Fruit fly (Drosophila melanogaster): ENCODE measurements around the gene Sys1.

Sys1 gene

DNA sequence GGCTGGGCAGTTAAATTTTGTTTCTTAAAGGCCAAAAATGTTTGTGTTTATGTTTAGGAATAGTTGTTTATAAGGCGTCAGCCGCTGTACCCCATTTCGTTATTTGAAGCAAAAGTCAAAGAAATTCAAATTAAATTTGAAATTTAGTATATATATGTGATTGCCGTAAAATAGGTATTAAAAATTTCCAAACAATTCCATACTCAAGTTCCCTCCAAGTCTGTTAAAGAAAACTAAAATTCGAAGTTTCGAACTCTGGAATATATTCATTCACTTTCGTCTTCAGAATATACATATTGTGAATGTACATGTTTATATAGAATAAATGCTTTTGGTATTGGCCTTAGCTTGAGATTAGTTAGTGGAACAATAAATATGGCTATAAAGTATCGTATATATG is 8.0 kb downstream of the Sys1 start, which contains the start of gene bel:
Gene bel (minus strand): TSS at position 101 of the 400 bp plus-strand sequence.
- TF ChIP-seq CG32264 (GFP tag; optimal IDR thresholded peaks at IDR 0.05) (no peak), N (GFP tag; optimal IDR thresholded peaks at IDR 0.05) (no peak), Hr78 (GFP tag; optimal IDR thresholded peaks at IDR 0.05) (no peak), dsf (GFP tag; optimal IDR thresholded peaks at IDR 0.05; ENCODE audit: borderline replicate concordance) (no peak), pan (optimal IDR thresholded peaks at IDR 0.05) (no peak), Rel (GFP tag; optimal IDR thresholded peaks at IDR 0.05) (no peak), Rel (tag; optimal IDR thresholded peaks at IDR 0.05) (no peak), woc (GFP tag; optimal IDR thresholded peaks at IDR 0.05) (no peak), OdsH (GFP tag; optimal IDR thresholded peaks at IDR 0.05) (no peak), lola (GFP tag; optimal IDR thresholded peaks at IDR 0.05) (no peak), Mio (GFP tag; optimal IDR thresholded peaks at IDR 0.05) (no peak), br (GFP tag; optimal IDR thresholded peaks at IDR 0.05) (no peak), usp (GFP tag; optimal IDR thresholded peaks at IDR 0.05) (no peak), h (GFP tag; optimal IDR thresholded peaks at IDR 0.05) (no peak), dmrt93B (GFP tag; optimal IDR thresholded peaks at IDR 0.05) (no peak), jim (GFP tag; optimal IDR thresholded peaks at IDR 0.05) (no peak), CrebA (GFP tag; optimal IDR thresholded peaks at IDR 0.05; ENCODE audit: borderline replicate concordance) (no peak), tai (GFP tag; optimal IDR thresholded peaks at IDR 0.05) (no peak), foxo (GFP tag; optimal IDR thresholded peaks at IDR 0.05) (no peak), Vsx2 (GFP tag; optimal IDR thresholded peaks at IDR 0.05; ENCODE audit: partially characterized antibody) (no peak), sv (GFP tag; optimal IDR thresholded peaks at IDR 0.05) (no peak)

DNA sequence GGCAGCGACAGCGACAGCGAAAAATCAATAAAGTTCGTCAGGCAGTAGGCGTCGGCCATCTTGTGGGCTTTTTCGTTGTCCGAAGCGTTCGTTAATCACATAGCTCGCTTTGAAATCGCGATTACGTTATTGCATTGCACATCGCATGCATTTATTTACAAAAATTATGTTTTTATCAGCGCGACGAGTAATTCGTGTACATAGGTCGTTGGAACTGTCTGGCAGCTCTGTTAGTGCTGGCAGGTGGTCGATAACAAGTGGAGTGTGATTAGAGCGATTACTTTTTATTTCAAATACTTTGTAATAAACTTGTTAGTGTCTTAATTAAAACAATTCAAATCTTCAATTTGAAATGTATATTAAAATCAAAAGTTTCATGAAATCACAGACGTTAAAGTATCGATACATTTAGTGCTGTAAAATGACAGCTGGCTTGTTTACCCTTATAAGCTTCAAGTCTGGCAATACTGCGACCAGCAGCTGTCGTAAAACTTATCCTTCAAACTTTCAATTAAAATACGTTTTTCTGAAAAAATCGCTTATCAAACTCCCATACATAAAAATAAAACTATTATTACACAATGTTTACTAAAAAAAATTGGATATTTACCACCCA is 11.2 kb downstream of the Sys1 start, which contains the start of gene CG8032:
Gene CG8032 (plus strand): TSS at position 448 of the 616 bp plus-strand sequence.
- peak in 1 of 2 experiments; percentile 72 for TF ChIP-seq foxo (GFP tag; optimal IDR thresholded peaks at IDR 0.05)
- no peak for TF ChIP-seq dl (GFP tag; optimal IDR thresholded peaks at IDR 0.05; ENCODE audit: insufficient read depth in 1 of 2, partially characterized antibody in 2 of 2)
- peak; percentile 21 for TF ChIP-seq CG9705 (GFP tag; optimal IDR thresholded peaks at IDR 0.05)
- TF ChIP-seq Vsx2 (GFP tag; optimal IDR thresholded peaks at IDR 0.05; ENCODE audit: partially characterized antibody), result no peak
- peak; percentile 75 for TF ChIP-seq Hnf4 (GFP tag; optimal IDR thresholded peaks at IDR 0.05)
- TF ChIP-seq OdsH (GFP tag; optimal IDR thresholded peaks at IDR 0.05), result peak; percentile 24
- peak; percentile 8 for TF ChIP-seq dmrt93B (GFP tag; optimal IDR thresholded peaks at IDR 0.05)
- TF ChIP-seq sage (GFP tag; optimal IDR thresholded peaks at IDR 0.05), result peak; percentile 40
- no peak for TF ChIP-seq GATAd (GFP tag; optimal IDR thresholded peaks at IDR 0.05)
- no peak for TF ChIP-seq CrebA (GFP tag; optimal IDR thresholded peaks at IDR 0.05; ENCODE audit: borderline replicate concordance)
- no peak for TF ChIP-seq Rel (GFP tag; optimal IDR thresholded peaks at IDR 0.05)
- peak; percentile 44 for TF ChIP-seq Rel (tag; optimal IDR thresholded peaks at IDR 0.05)
- TF ChIP-seq Abd-B (GFP tag; optimal IDR thresholded peaks at IDR 0.05), result no peak
- TF ChIP-seq dsf (GFP tag; optimal IDR thresholded peaks at IDR 0.05; ENCODE audit: borderline replicate concordance), result peak; percentile 21
- TF ChIP-seq rgr (GFP tag; optimal IDR thresholded peaks at IDR 0.05), result peak; percentile 48
- TF ChIP-seq Jra (GFP tag; optimal IDR thresholded peaks at IDR 0.05), result peak; percentile 83
- no peak for TF ChIP-seq CG32264 (GFP tag; optimal IDR thresholded peaks at IDR 0.05)
- TF ChIP-seq h (GFP tag; optimal IDR thresholded peaks at IDR 0.05), result peak; percentile 79
- peak; percentile 9 for TF ChIP-seq psq (GFP tag; optimal IDR thresholded peaks at IDR 0.05)
- TF ChIP-seq lola (GFP tag; optimal IDR thresholded peaks at IDR 0.05), result no peak
- TF ChIP-seq N (GFP tag; optimal IDR thresholded peaks at IDR 0.05), result no peak
- TF ChIP-seq woc (GFP tag; optimal IDR thresholded peaks at IDR 0.05), result peak; percentile 45
- peak; percentile 52 for TF ChIP-seq br (GFP tag; optimal IDR thresholded peaks at IDR 0.05)
- TF ChIP-seq Mio (GFP tag; optimal IDR thresholded peaks at IDR 0.05), result no peak
- TF ChIP-seq fru (GFP tag; optimal IDR thresholded peaks at IDR 0.05), result peak; percentile 61
- no peak for TF ChIP-seq Hr78 (GFP tag; optimal IDR thresholded peaks at IDR 0.05)
- peak; percentile 18 for TF ChIP-seq Sp1 (GFP tag; optimal IDR thresholded peaks at IDR 0.05)
- TF ChIP-seq Dif (GFP tag; optimal IDR thresholded peaks at IDR 0.05; ENCODE audit: partially characterized antibody), result no peak
- no peak for TF ChIP-seq tai (GFP tag; optimal IDR thresholded peaks at IDR 0.05)
- peak; percentile 52 for TF ChIP-seq HLH106 (tag; optimal IDR thresholded peaks at IDR 0.05)
- peak; percentile 39 for TF ChIP-seq ey (GFP tag; optimal IDR thresholded peaks at IDR 0.05)
- TF ChIP-seq pan (optimal IDR thresholded peaks at IDR 0.05), result no peak
- peak; percentile 38 for TF ChIP-seq brk (GFP tag; optimal IDR thresholded peaks at IDR 0.05)
- peak; percentile 49 for TF ChIP-seq sv (GFP tag; optimal IDR thresholded peaks at IDR 0.05)
- TF ChIP-seq Hr83 (GFP tag; optimal IDR thresholded peaks at IDR 0.05; ENCODE audit: poor library complexity, severe bottlenecking), result no peak
